Fruit fly (Drosophila melanogaster): ENCODE measurements around the gene pum.

The pum gene

DNA sequence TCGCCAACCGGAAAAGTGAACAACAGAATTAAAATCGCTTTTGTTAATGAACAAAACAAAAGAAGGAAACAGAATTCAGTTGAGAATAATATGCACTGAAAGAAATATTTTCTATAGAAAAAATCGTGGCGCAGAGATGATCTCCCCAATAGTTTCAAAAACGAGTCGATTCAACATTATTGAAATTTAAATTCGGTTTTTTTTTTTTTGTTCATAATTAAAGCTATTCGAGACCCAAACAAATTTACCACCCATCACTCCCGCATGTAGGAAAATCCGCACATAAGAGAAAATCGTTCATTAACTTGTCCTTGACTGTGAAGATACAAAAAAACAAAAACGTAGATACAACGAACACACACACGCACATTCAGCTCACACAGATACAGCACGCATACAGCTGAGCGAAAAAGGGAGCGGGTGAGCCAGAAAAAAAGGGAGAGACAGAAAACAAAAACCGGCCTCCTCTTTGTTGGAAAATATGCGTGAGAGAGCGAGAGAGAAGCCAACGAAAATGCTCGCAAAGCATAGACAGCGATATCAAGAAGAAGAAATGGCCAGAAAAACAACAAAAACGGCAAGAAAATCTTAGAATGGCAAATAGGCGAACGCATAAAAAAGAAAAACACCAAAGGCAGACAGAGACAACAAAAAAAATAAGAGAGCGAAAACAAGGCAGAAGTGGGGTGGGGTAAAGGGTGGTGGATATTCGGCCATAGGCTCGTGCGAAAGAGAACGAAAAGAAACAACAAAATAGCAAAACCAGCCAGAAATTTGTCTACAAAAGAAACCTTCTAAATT, 17.2 kb downstream of the pum start (continued):
- TF ChIP-seq CG2875 (GFP tag; optimal IDR thresholded peaks at IDR 0.05) (no peak), CG4730 (GFP tag; IDR thresholded peaks at IDR 0.05) (no peak), jumu (GFP tag; optimal IDR thresholded peaks at IDR 0.05) (no peak), Asciz (GFP tag; optimal IDR thresholded peaks at IDR 0.05) (no peak), bab2 (GFP tag; optimal IDR thresholded peaks at IDR 0.05) (peak; percentile 15), en (GFP tag; optimal IDR thresholded peaks at IDR 0.05) (peak; percentile 10), CG8765 (GFP tag; IDR thresholded peaks at IDR 0.05) (no peak), otp (GFP tag; IDR thresholded peaks at IDR 0.05) (no peak), kah (GFP tag; optimal IDR thresholded peaks at IDR 0.05) (no peak), CG34224 (GFP tag; IDR thresholded peaks at IDR 0.05; ENCODE audit: partially characterized antibody) (peak; percentile 64), CG33557 (GFP tag; optimal IDR thresholded peaks at IDR 0.05) (no peak), CG8478 (optimal IDR thresholded peaks at IDR 0.05) (no peak), row (GFP tag; IDR thresholded peaks at IDR 0.05) (peak; percentile 60), CG11560 (tag; IDR thresholded peaks at IDR 0.05) (no peak), sqz (GFP tag; optimal IDR thresholded peaks at IDR 0.05) (peak; percentile 94), CG18619 (GFP tag; optimal IDR thresholded peaks at IDR 0.05) (no peak), CG13624 (GFP tag; optimal IDR thresholded peaks at IDR 0.05) (peak; percentile 5), nmo (GFP tag; optimal IDR thresholded peaks at IDR 0.05) (no peak), YL-1 (GFP tag; optimal IDR thresholded peaks at IDR 0.05) (no peak), CG42726 (GFP tag; IDR thresholded peaks at IDR 0.05; ENCODE audit: partially characterized antibody) (0 out of 2 replicates have a peak, but pooled peaks have one; percentile 16), klu (GFP tag; IDR thresholded peaks at IDR 0.05) (no peak), CG43689 (GFP tag; IDR thresholded peaks at IDR 0.05) (no peak), Nf-YC (tag; optimal IDR thresholded peaks at IDR 0.05) (peak; percentile 34), fru (optimal IDR thresholded peaks at IDR 0.05) (no peak), CG1792 (GFP tag; optimal IDR thresholded peaks at IDR 0.05) (no peak), rib (GFP tag; IDR thresholded peaks at IDR 0.05) (peak; percentile 66; the same call in 1 of the 2 replicates), Bdp1 (GFP tag; optimal IDR thresholded peaks at IDR 0.05) (no peak), Dbx (GFP tag; IDR thresholded peaks at IDR 0.05) (peak; percentile 72), chn (GFP tag; optimal IDR thresholded peaks at IDR 0.05) (peak; percentile 31), sna (GFP tag; IDR thresholded peaks at IDR 0.05; ENCODE audit: partially characterized antibody) (no peak), CG5953 (GFP tag; IDR thresholded peaks at IDR 0.05) (no peak), CG8290 (GFP tag; optimal IDR thresholded peaks at IDR 0.05) (no peak), CG8290 (tag; optimal IDR thresholded peaks at IDR 0.05) (no peak), ab (GFP tag; optimal IDR thresholded peaks at IDR 0.05) (no peak), PHDP (tag; optimal IDR thresholded peaks at IDR 0.05) (peak; percentile 59), CG10209 (GFP tag; optimal IDR thresholded peaks at IDR 0.05) (peak; percentile 37), ato (GFP tag; IDR thresholded peaks at IDR 0.05; ENCODE audit: partially characterized antibody) (no peak), CrebB (tag; optimal IDR thresholded peaks at IDR 0.05) (peak; percentile 6), BtbVII (GFP tag; optimal IDR thresholded peaks at IDR 0.05) (no peak), ATbp (GFP tag; optimal IDR thresholded peaks at IDR 0.05) (no peak), bbx (GFP tag; IDR thresholded peaks at IDR 0.05; ENCODE audit: partially characterized antibody) (no peak), pb (GFP tag; optimal IDR thresholded peaks at IDR 0.05) (peak; percentile 12), CG4328 (GFP tag; optimal IDR thresholded peaks at IDR 0.05) (no peak), Hmx (GFP tag; optimal IDR thresholded peaks at IDR 0.05) (peak; percentile 23), usp (GFP tag; optimal IDR thresholded peaks at IDR 0.05) (no peak), CG17328 (GFP tag; IDR thresholded peaks at IDR 0.05) (no peak; the same call in 1 of the 2 replicates), jigr1 (GFP tag; IDR thresholded peaks at IDR 0.05) (no peak), CG9817 (tag; optimal IDR thresholded peaks at IDR 0.05) (peak; percentile 5), zfh1 (GFP tag; IDR thresholded peaks at IDR 0.05) (no peak), CG16779 (GFP tag; IDR thresholded peaks at IDR 0.05) (no peak), CG10654 (GFP tag; optimal IDR thresholded peaks at IDR 0.05) (no peak)
